Worm (Caenorhabditis elegans): ENCODE measurements around the gene unc-112.

Gene unc-112

DNA sequence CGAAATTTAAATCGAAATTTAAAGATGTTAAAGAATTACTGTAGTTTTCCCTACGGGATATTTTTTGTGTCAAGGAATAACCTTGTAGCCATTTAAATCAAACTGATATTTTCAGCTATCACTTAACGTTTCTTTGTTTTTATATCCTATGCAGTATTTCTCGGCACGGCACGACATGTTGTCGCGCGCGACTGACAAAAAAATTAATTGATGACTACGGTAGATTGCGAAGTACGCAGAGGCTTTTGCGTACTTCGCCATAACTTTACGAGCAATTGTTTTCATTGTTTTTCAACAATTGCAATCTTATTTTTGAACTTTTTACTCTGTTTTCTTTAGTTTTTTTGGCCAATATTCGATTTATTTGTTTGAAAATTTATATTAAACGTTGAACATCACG, 1.6 kb upstream of the unc-112 start:
- TF ChIP-seq elt-3 (tag; optimal IDR thresholded peaks at IDR 0.05): no peak
- no peak for TF ChIP-seq nhr-129 (tag; optimal IDR thresholded peaks at IDR 0.05)
- no peak for TF ChIP-seq ceh-16 (tag; optimal IDR thresholded peaks at IDR 0.05)

- TF ChIP-seq sma-9 (GFP tag; optimal IDR thresholded peaks at IDR 0.05) (no peak), sma-9 (tag; optimal IDR thresholded peaks at IDR 0.05) (no peak), alr-1 (tag; optimal IDR thresholded peaks at IDR 0.05) (no peak), elt-3 (tag; optimal IDR thresholded peaks at IDR 0.05) (no peak), nhr-21 (tag; optimal IDR thresholded peaks at IDR 0.05) (no peak), mbf-1 (tag; optimal IDR thresholded peaks at IDR 0.05) (no peak), mdl-1 (tag; optimal IDR thresholded peaks at IDR 0.05) (no peak), lsy-2 (tag; optimal IDR thresholded peaks at IDR 0.05) (no peak), fos-1 (tag; optimal IDR thresholded peaks at IDR 0.05) (no peak)
Observed at ce11 chrV:14695713-14696112, 741 bp downstream of the unc-112 start.

- TF ChIP-seq elt-1 (tag; optimal IDR thresholded peaks at IDR 0.05): no peak
- TF ChIP-seq ceh-82 (tag; optimal IDR thresholded peaks at IDR 0.05): no peak
- TF ChIP-seq egl-27 (tag; optimal IDR thresholded peaks at IDR 0.05): no peak
- no peak for TF ChIP-seq Y55F3AM.14 (GFP tag; optimal IDR thresholded peaks at IDR 0.05)
- TF ChIP-seq nhr-23 (tag; optimal IDR thresholded peaks at IDR 0.05): no peak
- no peak for TF ChIP-seq elt-3 (tag; optimal IDR thresholded peaks at IDR 0.05)
- no peak for TF ChIP-seq nhr-10 (tag; optimal IDR thresholded peaks at IDR 0.05)
- no peak for TF ChIP-seq nhr-25 (tag; optimal IDR thresholded peaks at IDR 0.05)
- TF ChIP-seq mbf-1 (tag; optimal IDR thresholded peaks at IDR 0.05): no peak
- no peak for TF ChIP-seq F13H6.1 (tag; optimal IDR thresholded peaks at IDR 0.05)
- no peak for TF ChIP-seq lin-11 (tag; optimal IDR thresholded peaks at IDR 0.05)
- no peak for TF ChIP-seq zag-1 (tag; optimal IDR thresholded peaks at IDR 0.05)
- TF ChIP-seq nhr-6 (tag; optimal IDR thresholded peaks at IDR 0.05): no peak
- TF ChIP-seq lin-13 (GFP tag; optimal IDR thresholded peaks at IDR 0.05): no peak
- TF ChIP-seq ztf-4 (tag; optimal IDR thresholded peaks at IDR 0.05): no peak
- TF ChIP-seq unc-62 (GFP tag; optimal IDR thresholded peaks at IDR 0.05): no peak
- no peak for TF ChIP-seq mab-5 (tag; optimal IDR thresholded peaks at IDR 0.05)
- TF ChIP-seq ceh-16 (tag; optimal IDR thresholded peaks at IDR 0.05): no peak
Observed at ce11 chrV:14689060-14689750, 7.2 kb downstream of the unc-112 start, which contains the start of gene gasr-8. Gene gasr-8, plus strand, starts transcription at chrV:14689110.

ce11 chrV:14688097-14688912, 8.1 kb downstream of the unc-112 start, which contains the start of gene C47E8.11:
Gene C47E8.11, plus strand, starts transcription at chrV:14688616.
- TF ChIP-seq ztf-11 (tag; optimal IDR thresholded peaks at IDR 0.05): no peak
- no peak for TF ChIP-seq lin-11 (tag; optimal IDR thresholded peaks at IDR 0.05)
- peak; percentile 31 for TF ChIP-seq sem-4 (tag; optimal IDR thresholded peaks at IDR 0.05)
- peak; percentile 92 for TF ChIP-seq ztf-4 (tag; optimal IDR thresholded peaks at IDR 0.05)
- no peak for TF ChIP-seq egl-27 (tag; optimal IDR thresholded peaks at IDR 0.05)
- peak; percentile 76 for TF ChIP-seq crh-2 (tag; optimal IDR thresholded peaks at IDR 0.05)
- no peak for TF ChIP-seq mab-5 (tag; optimal IDR thresholded peaks at IDR 0.05)
- no peak for TF ChIP-seq R02D3.7 (tag; optimal IDR thresholded peaks at IDR 0.05)
- no peak for TF ChIP-seq zag-1 (tag; optimal IDR thresholded peaks at IDR 0.05)
- no peak for TF ChIP-seq nhr-237 (tag; optimal IDR thresholded peaks at IDR 0.05)
- TF ChIP-seq unc-39 (tag; optimal IDR thresholded peaks at IDR 0.05): no peak
- peak; percentile 44 for TF ChIP-seq sma-9 (GFP tag; optimal IDR thresholded peaks at IDR 0.05)
- TF ChIP-seq sma-9 (tag; optimal IDR thresholded peaks at IDR 0.05): no peak
- peak; percentile 18 for TF ChIP-seq nhr-12 (tag; optimal IDR thresholded peaks at IDR 0.05)
- peak; percentile 98 for TF ChIP-seq ama-1 (optimal IDR thresholded peaks at IDR 0.05)
- TF ChIP-seq ZK546.5 (tag; optimal IDR thresholded peaks at IDR 0.05): no peak
- TF ChIP-seq mdl-1 (tag; optimal IDR thresholded peaks at IDR 0.05): no peak
- TF ChIP-seq Y55F3AM.14 (GFP tag; optimal IDR thresholded peaks at IDR 0.05): no peak
- TF ChIP-seq blmp-1 (tag; optimal IDR thresholded peaks at IDR 0.05; ENCODE audit: insufficient read depth): no peak
- TF ChIP-seq elt-3 (tag; optimal IDR thresholded peaks at IDR 0.05): no peak
- peak; percentile 61 for TF ChIP-seq C34F6.9 (tag; optimal IDR thresholded peaks at IDR 0.05)
- TF ChIP-seq F13H6.1 (tag; optimal IDR thresholded peaks at IDR 0.05): peak; percentile 54
- peak; percentile 14 for TF ChIP-seq nhr-25 (tag; optimal IDR thresholded peaks at IDR 0.05)
- no peak for TF ChIP-seq nhr-77 (tag; optimal IDR thresholded peaks at IDR 0.05)
- TF ChIP-seq alr-1 (tag; optimal IDR thresholded peaks at IDR 0.05): no peak
- no peak for TF ChIP-seq ceh-82 (tag; optimal IDR thresholded peaks at IDR 0.05)
- peak; percentile 23 for TF ChIP-seq sma-3 (GFP tag; optimal IDR thresholded peaks at IDR 0.05)
- TF ChIP-seq nhr-11 (tag; optimal IDR thresholded peaks at IDR 0.05): no peak
- TF ChIP-seq snpc-4 (tag; optimal IDR thresholded peaks at IDR 0.05): peak; percentile 44
- TF ChIP-seq elt-1 (tag; optimal IDR thresholded peaks at IDR 0.05): no peak
- no peak for TF ChIP-seq nhr-23 (tag; optimal IDR thresholded peaks at IDR 0.05)
- no peak for TF ChIP-seq dmd-4 (tag; optimal IDR thresholded peaks at IDR 0.05)
- no peak for TF ChIP-seq ztf-1 (GFP tag; conservative IDR thresholded peaks at IDR 0.05)
- no peak for TF ChIP-seq ceh-16 (tag; optimal IDR thresholded peaks at IDR 0.05)
- TF ChIP-seq aly-2 (tag; optimal IDR thresholded peaks at IDR 0.05): no peak
